Worm (Caenorhabditis elegans): Measurements from ENCODE around the gene rga-8.

DNA sequence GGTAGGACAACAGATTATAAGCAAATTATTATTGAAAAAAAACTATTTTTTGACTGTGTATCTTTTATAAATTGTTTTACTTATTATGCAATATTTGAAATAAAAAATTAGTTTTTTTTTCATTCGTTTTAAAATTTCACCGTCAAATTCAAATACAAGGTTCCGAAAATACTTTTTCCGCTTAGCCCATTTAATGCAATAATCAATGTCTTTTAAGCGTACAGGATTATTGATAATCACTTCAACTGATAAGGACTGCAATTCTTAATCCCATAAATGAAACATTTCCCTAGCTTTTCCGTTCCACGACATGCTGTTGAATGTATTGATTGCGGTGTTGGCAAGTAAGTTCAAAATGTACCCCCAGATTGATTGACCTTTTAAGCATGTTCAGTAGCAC, 22.6 kb downstream of the rga-8 start, which contains the start of gene nspg-12:
- TF ChIP-seq unc-39 (tag; optimal IDR thresholded peaks at IDR 0.05) (no peak), ztf-11 (tag; optimal IDR thresholded peaks at IDR 0.05) (no peak), lin-39 (tag; optimal IDR thresholded peaks at IDR 0.05) (no peak), tbx-2 (tag; optimal IDR thresholded peaks at IDR 0.05) (no peak), zag-1 (tag; optimal IDR thresholded peaks at IDR 0.05) (no peak), ZK546.5 (tag; optimal IDR thresholded peaks at IDR 0.05) (no peak), nhr-76 (tag; optimal IDR thresholded peaks at IDR 0.05) (no peak)

Measured in whole organism, L3 larva.